Worm (Caenorhabditis elegans) whole organism, L1 larva: ENCODE data around the gene nhr-167.

ENCODE experiments used
- C04F5.9 ChIP-seq: sonication (generic microtip); optimal IDR thresholded peaks from 2 replicates; lab custom pipeline; 2016; ENCODE audit warnings: missing genetic modification characterization, missing compliant biosample characterization
- C16A3.4 ChIP-seq: fragments of 150-350 bp; optimal IDR thresholded peaks from 2 replicates; lab custom pipeline; 2014; ENCODE audit warnings: missing biosample characterization, missing genetic modification characterization
- F16B12.6 ChIP-seq: fragments of 150-350 bp; optimal IDR thresholded peaks from 2 replicates; lab custom pipeline; 2014; ENCODE audit warnings: missing biosample characterization, missing genetic modification characterization
- Y116A8C.19 ChIP-seq: sonication (generic microtip); optimal IDR thresholded peaks from 2 replicates; lab custom pipeline; 2016; ENCODE audit warnings: missing compliant biosample characterization, missing genetic modification characterization, borderline replicate concordance
- alr-1 ChIP-seq: fragments of 200-800 bp; sonication (Bioruptor generic); optimal IDR thresholded peaks from 2 replicates; lab custom pipeline; 2018; ENCODE audit warnings: borderline replicate concordance, mild to moderate bottlenecking, missing genetic modification characterization, missing compliant biosample characterization
- aly-2 ChIP-seq: fragments of 150-350 bp; optimal IDR thresholded peaks from 2 replicates; lab custom pipeline; 2014; ENCODE audit warnings: missing biosample characterization, missing genetic modification characterization
- blmp-1 ChIP-seq: fragments of 150-350 bp; optimal IDR thresholded peaks from 2 replicates; lab custom pipeline; 2014; ENCODE audit warnings: missing biosample characterization, missing genetic modification characterization
- ces-1 ChIP-seq: fragments of 150-350 bp; optimal IDR thresholded peaks from 2 replicates; lab custom pipeline; 2014; ENCODE audit warnings: missing biosample characterization, missing genetic modification reagents, missing genetic modification characterization
- elt-2 ChIP-seq: sonication (generic microtip); optimal IDR thresholded peaks from 2 replicates; lab custom pipeline; 2016; ENCODE audit warnings: missing genetic modification characterization, mild to moderate bottlenecking, inconsistent platforms, missing compliant biosample characterization, missing genetic modification reagents
- elt-3 ChIP-seq, 6 experiments: fragments of 150-350 bp in 1 of 6; sonication (generic microtip); optimal IDR thresholded peaks; 2 replicates each; lab custom pipeline; 2017 to 2018; ENCODE audit warnings: missing biosample characterization in 6 of 6, missing genetic modification characterization in 6 of 6, inconsistent platforms in 1 of 6
- ets-5 ChIP-seq: fragments of 200-800 bp; sonication (Bioruptor generic); IDR thresholded peaks from 2 replicates; pipeline ENCODE4 v1.3.6; 2022; ENCODE audit warnings: missing genetic modification characterization, missing compliant biosample characterization
- fkh-10 ChIP-seq: sonication (generic microtip); optimal IDR thresholded peaks from 2 replicates; lab custom pipeline; 2017; ENCODE audit warnings: missing biosample characterization, missing genetic modification reagents, missing genetic modification characterization
- fkh-8 ChIP-seq: sonication (generic microtip); optimal IDR thresholded peaks from 2 replicates; lab custom pipeline; 2016; ENCODE audit warnings: mild to moderate bottlenecking, missing genetic modification characterization, missing compliant biosample characterization
- fos-1 ChIP-seq: fragments of 150-350 bp; optimal IDR thresholded peaks from 2 replicates; lab custom pipeline; 2014; ENCODE audit warnings: missing biosample characterization, missing genetic modification characterization
- grh-1 ChIP-seq: fragments of 200-800 bp; sonication (Bioruptor generic); IDR thresholded peaks from 2 replicates; pipeline ENCODE4 v1.3.6; 2022; ENCODE audit warnings: missing genetic modification reagents, missing genetic modification characterization, missing compliant biosample characterization
- hlh-4 ChIP-seq: sonication (generic microtip); optimal IDR thresholded peaks from 2 replicates; lab custom pipeline; 2016; ENCODE audit warnings: mild to moderate bottlenecking, missing genetic modification characterization, missing compliant biosample characterization
- isw-1 ChIP-seq: fragments of 200-800 bp; sonication (Bioruptor generic); IDR thresholded peaks from 2 replicates; pipeline ENCODE4 v1.3.6; 2022; ENCODE audit warnings: missing genetic modification characterization, missing compliant biosample characterization
- lin-13 ChIP-seq: fragments of 150-350 bp; optimal IDR thresholded peaks from 2 replicates; lab custom pipeline; 2014; ENCODE audit warnings: missing biosample characterization, missing genetic modification reagents, missing genetic modification characterization
- lin-14 ChIP-seq: fragments of 200-800 bp; sonication (Bioruptor generic); optimal IDR thresholded peaks from 2 replicates; lab custom pipeline; 2018; ENCODE audit warnings: mild to moderate bottlenecking, missing genetic modification characterization, moderate library complexity, missing compliant biosample characterization
- lin-35 ChIP-seq, 2 experiments: fragments of 150-350 bp; optimal IDR thresholded peaks; 2 replicates each; lab custom pipeline; 2014; ENCODE audit warnings: missing biosample characterization in 2 of 2, missing genetic modification characterization in 2 of 2, missing genetic modification reagents in 2 of 2
- lsy-2 ChIP-seq, 2 experiments: fragments of 150-350 bp; optimal IDR thresholded peaks; 2 replicates each; lab custom pipeline; 2014; ENCODE audit warnings: missing biosample characterization in 2 of 2, missing genetic modification characterization in 2 of 2
- nhr-11 ChIP-seq: fragments of 150-350 bp; optimal IDR thresholded peaks from 2 replicates; lab custom pipeline; 2014; ENCODE audit warnings: missing biosample characterization, missing genetic modification characterization
- nhr-19 ChIP-seq: fragments of 200-800 bp; sonication (Bioruptor generic); conservative IDR thresholded peaks from 2 replicates; pipeline ENCODE4 v1.3.6; 2022; ENCODE audit warnings: missing genetic modification characterization, missing compliant biosample characterization
- nhr-20 ChIP-seq: sonication (generic microtip); optimal IDR thresholded peaks from 2 replicates; lab custom pipeline; 2016; ENCODE audit warnings: mild to moderate bottlenecking, missing genetic modification characterization, missing compliant biosample characterization
- nhr-237 ChIP-seq: fragments of 150-350 bp; optimal IDR thresholded peaks from 2 replicates; lab custom pipeline; 2014; ENCODE audit warnings: missing biosample characterization, missing genetic modification characterization
- nhr-28 ChIP-seq: fragments of 150-350 bp; optimal IDR thresholded peaks from 2 replicates; lab custom pipeline; 2014; ENCODE audit warnings: missing biosample characterization, missing genetic modification characterization
- nhr-71 ChIP-seq: sonication (generic microtip); optimal IDR thresholded peaks from 2 replicates; lab custom pipeline; 2016; ENCODE audit warnings: mild to moderate bottlenecking, missing genetic modification characterization, moderate library complexity, missing compliant biosample characterization
- nhr-84 ChIP-seq: sonication (generic microtip); optimal IDR thresholded peaks from 2 replicates; lab custom pipeline; 2017; ENCODE audit warnings: missing biosample characterization, missing genetic modification characterization
- nhr-85 ChIP-seq: sonication (generic microtip); peaks from one replicate; lab custom pipeline; 2016; ENCODE audit warnings: missing genetic modification characterization, inconsistent platforms, missing compliant biosample characterization
- pqm-1 ChIP-seq: sonication (generic microtip); optimal IDR thresholded peaks from 3 replicates; lab custom pipeline; 2017; ENCODE audit warnings: missing biosample characterization, missing genetic modification characterization
- skn-1 ChIP-seq: fragments of 150-350 bp; optimal IDR thresholded peaks from 2 replicates; lab custom pipeline; 2014; ENCODE audit warnings: missing biosample characterization, missing genetic modification characterization
- snu-23 ChIP-seq: sonication (generic microtip); optimal IDR thresholded peaks from 2 replicates; lab custom pipeline; 2016; ENCODE audit warnings: missing genetic modification characterization, missing compliant biosample characterization
- sox-4 ChIP-seq: sonication (generic microtip); optimal IDR thresholded peaks from 2 replicates; lab custom pipeline; 2016; ENCODE audit warnings: missing genetic modification characterization, missing compliant biosample characterization
- tlp-1 ChIP-seq: fragments of 150-350 bp; optimal IDR thresholded peaks from 2 replicates; lab custom pipeline; 2014; ENCODE audit warnings: missing biosample characterization, missing genetic modification characterization
- unc-98 ChIP-seq: fragments of 200-800 bp; sonication (Bioruptor generic); IDR thresholded peaks from 2 replicates; pipeline ENCODE4 v1.3.6; 2022; ENCODE audit warnings: missing genetic modification characterization, missing compliant biosample characterization
- zip-4 ChIP-seq: fragments of 200-800 bp; sonication (Bioruptor generic); optimal IDR thresholded peaks from 2 replicates; lab custom pipeline; 2018; ENCODE audit warnings: mild to moderate bottlenecking, missing genetic modification characterization, moderate library complexity, missing compliant biosample characterization

nhr-167 gene

DNA sequence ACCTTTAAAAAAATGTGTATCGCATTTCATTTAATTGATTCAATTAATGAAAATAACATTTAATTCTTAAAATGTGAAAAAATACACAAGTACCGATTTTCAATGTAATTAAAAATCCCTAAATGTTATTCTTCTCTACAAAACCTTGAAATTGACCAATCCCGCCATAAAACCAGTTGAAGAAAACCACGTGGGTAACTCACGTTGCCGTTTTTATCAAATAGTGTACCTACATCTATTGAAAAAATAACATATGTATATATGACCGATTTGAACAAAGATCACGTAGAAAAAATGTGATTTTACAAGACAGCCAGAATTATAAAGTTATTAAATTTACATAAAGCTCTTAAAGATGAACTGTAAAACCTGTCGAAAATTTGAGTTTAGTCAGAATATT is 16.7 kb downstream of the nhr-167 start (continued):
- TF ChIP-seq F16B12.6 (no peak), unc-98 (no peak), zip-4 (GFP tag; lab: Kevin White, UChicago) (no peak), ets-5 (GFP tag; lab: Robert Waterston, UW) (no peak), nhr-237 (no peak), lin-13 (GFP tag; lab: Kevin White, UChicago) (no peak), Y116A8C.19 (tag; lab: Kevin White, UChicago) (no peak), ces-1 (no peak), hlh-4 (tag; lab: Kevin White, UChicago) (no peak), snu-23 (GFP tag; lab: Kevin White, UChicago) (peak; percentile 13), fos-1 (tag; lab: Kevin White, UChicago) (no peak)

DNA sequence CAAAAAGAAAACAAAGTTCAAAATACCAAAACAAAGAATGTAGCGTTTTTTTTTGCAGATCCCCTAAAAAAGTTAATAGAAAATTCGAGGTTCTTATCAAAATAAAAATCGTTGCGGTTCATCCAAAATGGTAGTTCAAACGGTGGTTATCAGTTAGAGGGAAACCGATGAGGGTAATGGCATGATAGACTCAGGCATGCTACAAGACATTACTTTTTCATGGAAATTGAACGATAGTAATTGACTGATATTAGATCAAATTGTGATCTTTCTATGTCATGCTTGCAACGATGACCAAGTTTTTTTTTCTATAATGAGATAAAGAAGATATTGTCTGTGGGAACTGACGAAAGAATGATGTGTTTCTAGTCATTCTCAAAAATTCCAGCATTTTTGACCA is 17.3 kb downstream of the nhr-167 start:
- no peak for TF ChIP-seq nhr-20 (tag; lab: Kevin White, UChicago)
- peak in 1 of 2 experiments; percentile 2 for TF ChIP-seq lsy-2 (tag; optimal IDR thresholded peaks at IDR 0.05; lab: Kevin White, UChicago)
- TF ChIP-seq elt-3 (tag; optimal IDR thresholded peaks at IDR 0.05; lab: Kevin White, UChicago) = peak in 5 of 6 experiments; percentile 14 to 93 (median 86)
- peak; percentile 55 for TF ChIP-seq pqm-1 (tag; lab: Kevin White, UChicago)
- TF ChIP-seq nhr-19 = peak; percentile 3; the same call in 1 of the 2 replicates
- TF ChIP-seq skn-1 (tag; lab: Kevin White, UChicago) = no peak
- peak; percentile 67 for TF ChIP-seq elt-2
- TF ChIP-seq nhr-71 (tag; lab: Kevin White, UChicago) = peak; percentile 38
- peak; percentile 47 for TF ChIP-seq lin-14

DNA sequence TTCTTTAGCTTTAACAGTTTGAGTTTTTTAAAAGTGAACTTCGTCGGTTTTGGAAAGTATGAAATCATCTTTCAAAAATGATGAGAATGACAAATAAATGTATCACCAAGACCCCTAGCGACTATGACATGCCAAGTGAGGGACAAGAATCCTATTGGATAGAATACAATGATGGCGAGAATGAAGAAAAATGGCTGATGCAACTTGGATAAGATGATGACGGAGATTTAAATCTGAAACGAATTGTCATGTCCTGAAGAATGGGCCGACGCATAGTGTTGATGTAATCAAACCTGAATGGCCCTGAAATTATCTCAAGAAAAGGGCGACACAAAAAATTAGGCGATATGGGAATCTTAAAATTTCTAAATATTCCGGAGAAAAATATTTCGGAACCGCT is 18.2 kb downstream of the nhr-167 start:
- peak; percentile 10 for TF ChIP-seq skn-1 (tag; lab: Kevin White, UChicago)
- no peak for TF ChIP-seq fkh-8 (tag; lab: Kevin White, UChicago)
- peak; percentile 76 for TF ChIP-seq nhr-85 (tag; lab: Kevin White, UChicago)
- TF ChIP-seq nhr-71 (tag; lab: Kevin White, UChicago) = peak; percentile 12
- TF ChIP-seq tlp-1 = no peak
- peak; percentile 40 for TF ChIP-seq lin-14
- peak; percentile 10; the same call in 1 of the 2 replicates for TF ChIP-seq grh-1 (GFP tag; lab: Robert Waterston, UW)
- peak; percentile 25 for TF ChIP-seq snu-23 (GFP tag; lab: Kevin White, UChicago)

DNA sequence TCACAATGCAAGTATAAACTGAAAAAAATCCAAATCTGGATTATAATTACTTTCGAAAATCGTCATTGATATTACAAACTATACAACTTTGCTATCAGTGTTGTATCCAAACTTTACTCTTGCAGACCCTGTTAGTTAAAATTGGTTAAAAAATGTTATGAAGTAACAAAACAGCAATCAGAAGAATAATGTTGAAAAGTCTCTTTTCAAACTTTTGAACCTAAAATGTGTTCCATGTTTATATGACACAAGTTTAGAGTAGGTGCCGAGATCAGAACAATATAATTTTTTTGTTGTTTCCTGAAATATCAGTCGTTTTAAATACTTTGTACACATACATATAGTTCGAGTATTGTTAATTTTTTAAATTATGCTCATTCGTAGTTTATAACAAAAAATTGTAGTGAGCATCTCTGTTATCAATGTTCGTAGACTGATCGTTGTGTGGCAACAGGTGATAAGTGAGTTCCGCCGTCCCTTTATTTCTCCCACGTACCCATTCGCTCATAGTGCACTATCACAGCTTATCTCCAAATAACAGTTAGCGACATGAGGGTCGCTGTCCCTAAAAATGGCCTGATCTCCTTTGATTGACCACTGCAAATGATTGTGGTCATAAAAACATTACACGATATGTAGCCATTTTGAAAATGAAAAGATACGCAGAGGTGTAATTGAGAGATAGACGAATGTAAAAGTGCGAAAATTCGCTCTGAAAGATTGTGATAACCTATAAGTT is 19.7 kb downstream of the nhr-167 start:
- TF ChIP-seq nhr-28 (tag; lab: Kevin White, UChicago) (no peak), nhr-85 (tag; lab: Kevin White, UChicago) (peak; percentile 58), alr-1 (tag; lab: Kevin White, UChicago) (no peak), lin-35 (GFP tag; optimal IDR thresholded peaks at IDR 0.05; lab: Kevin White, UChicago) (no peak), pqm-1 (tag; lab: Kevin White, UChicago) (no peak), fkh-10 (GFP tag; lab: Kevin White, UChicago) (no peak), C16A3.4 (no peak), nhr-11 (tag; lab: Kevin White, UChicago) (no peak), elt-2 (peak; percentile 81), isw-1 (GFP tag; lab: Robert Waterston, UW) (no peak), sox-4 (tag; lab: Kevin White, UChicago) (no peak), nhr-84 (tag; lab: Kevin White, UChicago) (no peak), blmp-1 (tag; lab: Kevin White, UChicago) (peak; percentile 37), skn-1 (tag; lab: Kevin White, UChicago) (no peak), aly-2 (no peak), elt-3 (tag; optimal IDR thresholded peaks at IDR 0.05; lab: Kevin White, UChicago) (peak in 3 of 6 experiments; percentile 38 to 62 (median 60)), C04F5.9 (tag; lab: Kevin White, UChicago) (no peak), ces-1 (no peak), nhr-19 (no peak)
